Fruit fly (Drosophila melanogaster) whole organism, prepupa: ENCODE measurements around the gene Smyd4-2.

ENCODE experiments used
- Blimp-1 ChIP-seq: fragments of 200-800 bp; sonication (Bioruptor generic); optimal IDR thresholded peaks from 3 replicates; lab custom pipeline; 2017; ENCODE audit warnings: missing biosample characterization, missing genetic modification characterization, mild to moderate bottlenecking, moderate library complexity, missing genetic modification reagents
- CG10631 ChIP-seq: fragments of 200-800 bp; sonication (Bioruptor generic); optimal IDR thresholded peaks from 2 replicates; lab custom pipeline; 2016; ENCODE audit warnings: missing biosample characterization, missing genetic modification characterization
- CG10669 ChIP-seq: fragments of 200-800 bp; sonication (Bioruptor generic); optimal IDR thresholded peaks from 3 replicates; lab custom pipeline; 2018; ENCODE audit warnings: missing biosample characterization, mild to moderate bottlenecking, missing genetic modification characterization, moderate library complexity
- CG11294 ChIP-seq: fragments of 200-800 bp; sonication (Bioruptor generic); IDR thresholded peaks from 2 replicates; pipeline ENCODE4 v1.3.6; 2022; ENCODE audit warnings: missing biosample characterization, missing genetic modification characterization
- CG11762 ChIP-seq: fragments of 200-800 bp; sonication (Bioruptor generic); optimal IDR thresholded peaks from 3 replicates; lab custom pipeline; 2016; ENCODE audit warnings: missing biosample characterization, missing genetic modification characterization; ENCODE audit not compliant: insufficient read depth
- CG11902 ChIP-seq: fragments of 200-800 bp; sonication (Bioruptor generic); optimal IDR thresholded peaks from 3 replicates; lab custom pipeline; 2016; ENCODE audit warnings: missing biosample characterization, missing genetic modification characterization
- CG15336 ChIP-seq: fragments of 200-800 bp; sonication (Bioruptor generic); IDR thresholded peaks from 2 replicates; pipeline ENCODE4 v1.3.6; 2022; ENCODE audit warnings: missing biosample characterization, missing genetic modification characterization
- CG1621 ChIP-seq: fragments of 200-800 bp; sonication (Bioruptor generic); optimal IDR thresholded peaks from 3 replicates; lab custom pipeline; 2018; ENCODE audit warnings: missing biosample characterization, mild to moderate bottlenecking, missing genetic modification characterization
- CG16779 ChIP-seq: fragments of 200-800 bp; sonication (Bioruptor generic); optimal IDR thresholded peaks from 3 replicates; lab custom pipeline; 2017; ENCODE audit warnings: missing biosample characterization, mild to moderate bottlenecking, missing genetic modification characterization
- CG3032 ChIP-seq: fragments of 200-800 bp; optimal IDR thresholded peaks from 2 replicates; lab custom pipeline; 2019; ENCODE audit warnings: missing biosample characterization, mild to moderate bottlenecking, missing genetic modification characterization, moderate library complexity
- CG31627 ChIP-seq: fragments of 200-800 bp; sonication (Bioruptor generic); optimal IDR thresholded peaks from 3 replicates; lab custom pipeline; 2016; ENCODE audit warnings: missing biosample characterization, missing genetic modification characterization
- CG34406 ChIP-seq: fragments of 200-800 bp; sonication (Bioruptor generic); optimal IDR thresholded peaks from 3 replicates; lab custom pipeline; 2016; ENCODE audit warnings: missing biosample characterization, missing genetic modification characterization
- CG3919 ChIP-seq: fragments of 200-800 bp; sonication (Bioruptor generic); optimal IDR thresholded peaks from 3 replicates; lab custom pipeline; 2016; ENCODE audit warnings: missing biosample characterization, missing genetic modification characterization
- CG4318 ChIP-seq: fragments of 200-800 bp; sonication (Bioruptor generic); optimal IDR thresholded peaks from 3 replicates; lab custom pipeline; 2017; ENCODE audit warnings: missing biosample characterization, mild to moderate bottlenecking, missing genetic modification characterization
- CG6163 ChIP-seq: fragments of 200-800 bp; sonication (Bioruptor generic); IDR thresholded peaks from 3 replicates; pipeline ENCODE4 v1.3.6; 2022; ENCODE audit warnings: missing biosample characterization, missing genetic modification characterization
- CG6276 ChIP-seq: fragments of 200-800 bp; sonication (Bioruptor generic); optimal IDR thresholded peaks from 2 replicates; lab custom pipeline; 2017; ENCODE audit warnings: missing biosample characterization, mild to moderate bottlenecking, missing genetic modification characterization
- CG6792 ChIP-seq: fragments of 200-800 bp; sonication (Bioruptor generic); optimal IDR thresholded peaks from 3 replicates; lab custom pipeline; 2016; ENCODE audit warnings: missing biosample characterization, missing genetic modification characterization
- CG6808 ChIP-seq: fragments of 200-800 bp; sonication (Bioruptor generic); optimal IDR thresholded peaks from 3 replicates; lab custom pipeline; 2017; ENCODE audit warnings: missing biosample characterization, missing genetic modification characterization, mild to moderate bottlenecking, moderate library complexity, missing genetic modification reagents
- CG6854 ChIP-seq: fragments of 200-800 bp; sonication (Bioruptor generic); optimal IDR thresholded peaks from 2 replicates; lab custom pipeline; 2017; ENCODE audit warnings: missing biosample characterization, mild to moderate bottlenecking, missing genetic modification characterization
- CG7368 ChIP-seq: fragments of 200-800 bp; sonication (Bioruptor generic); optimal IDR thresholded peaks from 3 replicates; lab custom pipeline; 2016; ENCODE audit warnings: missing biosample characterization, missing genetic modification characterization
- CG8119 ChIP-seq: fragments of 200-800 bp; sonication (Bioruptor generic); IDR thresholded peaks from 3 replicates; pipeline ENCODE4 v1.3.6; 2022; ENCODE audit warnings: missing biosample characterization, missing genetic modification characterization
- CG8319 ChIP-seq: fragments of 200-800 bp; sonication (Bioruptor generic); optimal IDR thresholded peaks from 3 replicates; lab custom pipeline; 2016; ENCODE audit warnings: missing biosample characterization, missing genetic modification characterization
- CG8632 ChIP-seq: fragments of 200-800 bp; sonication (Bioruptor generic); optimal IDR thresholded peaks from 3 replicates; lab custom pipeline; 2016; ENCODE audit warnings: missing biosample characterization, missing genetic modification characterization
- CG9139 ChIP-seq: fragments of 200-800 bp; sonication (Bioruptor generic); optimal IDR thresholded peaks from 3 replicates; lab custom pipeline; 2017; ENCODE audit warnings: missing biosample characterization, mild to moderate bottlenecking, missing genetic modification characterization
- Eip78C ChIP-seq: fragments of 200-800 bp; sonication (Bioruptor generic); peaks from one replicate; lab custom pipeline; 2016; ENCODE audit warnings: missing biosample characterization, missing genetic modification characterization
- Eip93F ChIP-seq: fragments of 200-800 bp; sonication (Bioruptor generic); optimal IDR thresholded peaks from 2 replicates; lab custom pipeline; 2016; ENCODE audit warnings: missing biosample characterization, mild to moderate bottlenecking, missing genetic modification characterization
- Ets21C ChIP-seq: fragments of 200-800 bp; sonication (Bioruptor generic); optimal IDR thresholded peaks from 3 replicates; lab custom pipeline; 2016; ENCODE audit warnings: missing biosample characterization, missing genetic modification characterization
- Gug ChIP-seq: fragments of 200-800 bp; sonication (Bioruptor generic); IDR thresholded peaks from 2 replicates; pipeline ENCODE4 v1.3.6; 2022; ENCODE audit warnings: missing biosample characterization, missing genetic modification characterization
- Hr38 ChIP-seq: sonication (Bioruptor generic); optimal IDR thresholded peaks from 2 replicates; lab custom pipeline; 2016; ENCODE audit warnings: missing biosample characterization, missing genetic modification characterization
- Hr39 ChIP-seq: fragments of 200-800 bp; sonication (Bioruptor generic); optimal IDR thresholded peaks from 2 replicates; lab custom pipeline; 2016; ENCODE audit warnings: missing biosample characterization, missing genetic modification characterization
- Hr4 ChIP-seq: fragments of 200-800 bp; sonication (Bioruptor generic); optimal IDR thresholded peaks from 3 replicates; lab custom pipeline; 2016; ENCODE audit warnings: missing biosample characterization, missing genetic modification characterization
- Lpt ChIP-seq: fragments of 200-800 bp; sonication (Bioruptor generic); optimal IDR thresholded peaks from 3 replicates; lab custom pipeline; 2016; ENCODE audit warnings: missing biosample characterization, missing genetic modification characterization
- Met ChIP-seq: fragments of 200-800 bp; sonication (Bioruptor generic); optimal IDR thresholded peaks from 3 replicates; lab custom pipeline; 2016; ENCODE audit warnings: missing biosample characterization, missing genetic modification characterization
- OdsH ChIP-seq: fragments of 200-800 bp; sonication (Bioruptor generic); optimal IDR thresholded peaks from 3 replicates; lab custom pipeline; 2016; ENCODE audit warnings: missing biosample characterization, missing genetic modification characterization
- Smox ChIP-seq: fragments of 200-800 bp; sonication (Bioruptor generic); optimal IDR thresholded peaks from 3 replicates; lab custom pipeline; 2016; ENCODE audit warnings: missing biosample characterization, missing genetic modification characterization
- Sox14 ChIP-seq: fragments of 200-800 bp; sonication (Bioruptor generic); optimal IDR thresholded peaks from 3 replicates; lab custom pipeline; 2016; ENCODE audit warnings: missing biosample characterization, missing genetic modification characterization
- Sox15 ChIP-seq: fragments of 200-800 bp; sonication (Bioruptor generic); optimal IDR thresholded peaks from 3 replicates; lab custom pipeline; 2016; ENCODE audit warnings: missing biosample characterization, missing genetic modification characterization
- achi ChIP-seq: fragments of 200-800 bp; sonication (Bioruptor generic); optimal IDR thresholded peaks from 3 replicates; lab custom pipeline; 2016; ENCODE audit warnings: missing biosample characterization, missing genetic modification characterization
- acj6 ChIP-seq: fragments of 200-800 bp; sonication (Bioruptor generic); optimal IDR thresholded peaks from 3 replicates; lab custom pipeline; 2016; ENCODE audit warnings: missing biosample characterization, missing genetic modification characterization
- dac ChIP-seq: fragments of 200-800 bp; sonication (Bioruptor generic); optimal IDR thresholded peaks from 2 replicates; lab custom pipeline; 2017; ENCODE audit warnings: missing biosample characterization, mild to moderate bottlenecking, missing genetic modification characterization
- dsx ChIP-seq: fragments of 200-800 bp; optimal IDR thresholded peaks from 3 replicates; lab custom pipeline; 2019; ENCODE audit warnings: missing biosample characterization, mild to moderate bottlenecking, missing genetic modification characterization, moderate library complexity; ENCODE audit not compliant: poor library complexity, severe bottlenecking
- esn ChIP-seq: fragments of 200-800 bp; sonication (Bioruptor generic); optimal IDR thresholded peaks from 2 replicates; lab custom pipeline; 2016; ENCODE audit warnings: missing biosample characterization, mild to moderate bottlenecking, missing genetic modification characterization, moderate library complexity
- fd59A ChIP-seq: fragments of 200-800 bp; sonication (Bioruptor generic); optimal IDR thresholded peaks from 2 replicates; lab custom pipeline; 2017; ENCODE audit warnings: missing biosample characterization, mild to moderate bottlenecking, missing genetic modification characterization, missing genetic modification reagents
- fd85E ChIP-seq: fragments of 200-800 bp; sonication (Bioruptor generic); optimal IDR thresholded peaks from 3 replicates; lab custom pipeline; 2016; ENCODE audit warnings: missing biosample characterization, missing genetic modification characterization
- fkh ChIP-seq: fragments of 200-800 bp; sonication (Bioruptor generic); optimal IDR thresholded peaks from 3 replicates; lab custom pipeline; 2017; ENCODE audit warnings: missing biosample characterization, mild to moderate bottlenecking, missing genetic modification characterization, moderate library complexity
- lz ChIP-seq: fragments of 200-800 bp; sonication (Bioruptor generic); optimal IDR thresholded peaks from 3 replicates; lab custom pipeline; 2016; ENCODE audit warnings: missing biosample characterization, missing genetic modification characterization
- net ChIP-seq: fragments of 200-800 bp; sonication (Bioruptor generic); optimal IDR thresholded peaks from 3 replicates; lab custom pipeline; 2016; ENCODE audit warnings: missing biosample characterization, missing genetic modification characterization
- salr ChIP-seq, 2 experiments: fragments of 200-800 bp; sonication (Bioruptor generic); optimal IDR thresholded peaks; 3 replicates each; lab custom pipeline; 2016 to 2018; ENCODE audit warnings: missing biosample characterization in 2 of 2, missing genetic modification characterization in 2 of 2, mild to moderate bottlenecking in 1 of 2
- topi ChIP-seq: fragments of 200-800 bp; sonication (Bioruptor generic); optimal IDR thresholded peaks from 3 replicates; lab custom pipeline; 2016; ENCODE audit warnings: missing biosample characterization, missing genetic modification characterization
- vri ChIP-seq: fragments of 200-800 bp; sonication (Bioruptor generic); optimal IDR thresholded peaks from 3 replicates; lab custom pipeline; 2016; ENCODE audit warnings: missing biosample characterization, mild to moderate bottlenecking, missing genetic modification characterization

The Smyd4-2 gene

dm6 chr3L:12401800-12402199 is at the start of gene Smyd4-2:
Gene Smyd4-2, minus strand, starts transcription at chr3L:12401935.
- TF ChIP-seq Met (GFP tag; lab: Kevin White, UChicago) = no peak
- TF ChIP-seq CG31627 (GFP tag; lab: Kevin White, UChicago) = no peak
- no peak for TF ChIP-seq CG7368

dm6 chr3L:12447501-12447900 is 45.8 kb upstream of the Smyd4-2 start:
- TF ChIP-seq CG11902 (GFP tag; lab: Kevin White, UChicago) = no peak
- no peak for TF ChIP-seq CG34406 (GFP tag; lab: Kevin White, UChicago)
- no peak for TF ChIP-seq CG9139 (GFP tag; lab: Kevin White, UChicago)
- no peak for TF ChIP-seq Ets21C
- no peak for TF ChIP-seq CG6808 (GFP tag; lab: Kevin White, UChicago)
- no peak for TF ChIP-seq Gug (GFP tag; lab: Robert Waterston, UW)
- TF ChIP-seq Lpt (GFP tag; lab: Kevin White, UChicago) = no peak
- TF ChIP-seq dac (GFP tag; lab: Kevin White, UChicago) = no peak
- no peak for TF ChIP-seq net (GFP tag; lab: Kevin White, UChicago)
- no peak for TF ChIP-seq CG7368
- TF ChIP-seq CG15336 (GFP tag; lab: Robert Waterston, UW) = peak; percentile 51; the same call in 1 of the 2 replicates
- TF ChIP-seq OdsH (GFP tag; lab: Kevin White, UChicago) = peak; percentile 17
- TF ChIP-seq vri (GFP tag; lab: Kevin White, UChicago) = no peak
- no peak for TF ChIP-seq topi (GFP tag; lab: Kevin White, UChicago)
- no peak for TF ChIP-seq Eip93F (GFP tag; lab: Kevin White, UChicago)
- no peak for TF ChIP-seq acj6 (GFP tag; lab: Kevin White, UChicago)
- no peak for TF ChIP-seq CG1621
- no peak for TF ChIP-seq CG6854 (GFP tag; lab: Kevin White, UChicago)
- TF ChIP-seq fd85E (GFP tag; lab: Kevin White, UChicago) = no peak
- no peak for TF ChIP-seq CG10669 (GFP tag; lab: Kevin White, UChicago)
- TF ChIP-seq Sox14 (GFP tag; lab: Kevin White, UChicago) = no peak
- TF ChIP-seq CG11294 (GFP tag; lab: Robert Waterston, UW) = no peak
- TF ChIP-seq Hr4 (GFP tag; lab: Kevin White, UChicago) = peak; percentile 17
- no peak for TF ChIP-seq CG11762
- no peak for TF ChIP-seq CG10631 (GFP tag; lab: Kevin White, UChicago)
- no peak for TF ChIP-seq Blimp-1 (GFP tag; lab: Kevin White, UChicago)
- no peak for TF ChIP-seq Sox15 (GFP tag; lab: Kevin White, UChicago)
- TF ChIP-seq Smox = peak; percentile 10
- TF ChIP-seq CG31627 (GFP tag; lab: Kevin White, UChicago) = no peak
- peak; percentile 68 for TF ChIP-seq Eip78C (GFP tag; lab: Kevin White, UChicago)
- TF ChIP-seq CG6792 (GFP tag; lab: Kevin White, UChicago) = no peak
- no peak for TF ChIP-seq dsx
- no peak for TF ChIP-seq Hr39
- no peak for TF ChIP-seq lz (GFP tag; lab: Kevin White, UChicago)
- no peak for TF ChIP-seq esn (GFP tag; lab: Kevin White, UChicago)
- no peak for TF ChIP-seq CG16779 (tag; lab: Kevin White, UChicago)
- TF ChIP-seq CG8632 (GFP tag; lab: Kevin White, UChicago) = no peak
- TF ChIP-seq CG8319 (GFP tag; lab: Kevin White, UChicago) = no peak
- TF ChIP-seq Met (GFP tag; lab: Kevin White, UChicago) = peak; percentile 6
- peak; percentile 3 for TF ChIP-seq CG4318
- TF ChIP-seq Hr38 (GFP tag; lab: Kevin White, UChicago) = no peak
- TF ChIP-seq CG6163 = no peak; the same call in 2 of the 3 replicates
- no peak for TF ChIP-seq fd59A (GFP tag; lab: Kevin White, UChicago)
- TF ChIP-seq achi (GFP tag; lab: Kevin White, UChicago) = no peak
- TF ChIP-seq fkh = no peak
- TF ChIP-seq salr (GFP tag; optimal IDR thresholded peaks at IDR 0.05; lab: Kevin White, UChicago) = no peak
- TF ChIP-seq CG6276 = no peak
- peak; percentile 7 for TF ChIP-seq CG3919 (GFP tag; lab: Kevin White, UChicago)
- peak; percentile 1 for TF ChIP-seq CG3032
- peak; percentile 40; the same call in 1 of the 3 replicates for TF ChIP-seq CG8119 (GFP tag; lab: Robert Waterston, UW)
